Fruit fly (Drosophila melanogaster) whole organism, embryonic: Measurements from ENCODE around the gene RpS12.
A peak's percentile ranks its signal among the peaks of the same experiment; 100 is the strongest.

Source experiments
- Asciz ChIP-seq: fragments of 200-800 bp; sonication (Bioruptor generic); optimal IDR thresholded peaks from 2 replicates; lab custom pipeline; 2017; ENCODE audit warnings: missing biosample characterization, mild to moderate bottlenecking, missing genetic modification characterization, missing genetic modification reagents
- CG14441 ChIP-seq: fragments of 200-800 bp; sonication (Bioruptor generic); IDR thresholded peaks from 2 replicates; pipeline ENCODE4 v1.3.6; 2022; ENCODE audit warnings: missing biosample characterization, missing genetic modification characterization
- CG15073 ChIP-seq: fragments of 200-800 bp; sonication (Bioruptor generic); optimal IDR thresholded peaks from 2 replicates; lab custom pipeline; 2016; ENCODE audit warnings: missing biosample characterization, missing genetic modification characterization
- CG1647 ChIP-seq: fragments of 200-800 bp; sonication (Bioruptor generic); optimal IDR thresholded peaks from 3 replicates; lab custom pipeline; 2016; ENCODE audit warnings: missing biosample characterization, missing genetic modification characterization
- CG3726 ChIP-seq: fragments of 200-800 bp; sonication (Bioruptor generic); IDR thresholded peaks from 3 replicates; pipeline ENCODE4, ENCODE4 v1.3.6; 2022; ENCODE audit warnings: missing biosample characterization, missing genetic modification characterization
- CkIIα-i1 ChIP-seq: fragments of 200-800 bp; sonication (Bioruptor generic); IDR thresholded peaks from 2 replicates; pipeline ENCODE4 v1.3.6; 2022; ENCODE audit warnings: missing biosample characterization, missing genetic modification characterization
- Drgx ChIP-seq: fragments of 200-800 bp; sonication (Bioruptor generic); IDR thresholded peaks from 2 replicates; pipeline ENCODE4 v1.3.6; 2022; ENCODE audit warnings: missing biosample characterization, missing genetic modification characterization
- Ets65A ChIP-seq: fragments of 200-800 bp; sonication (Bioruptor generic); peaks from one replicate; lab custom pipeline; 2016; ENCODE audit warnings: missing biosample characterization, missing genetic modification characterization
- crc ChIP-seq: fragments of 200-800 bp; sonication (Bioruptor generic); optimal IDR thresholded peaks from 2 replicates; lab custom pipeline; 2016; ENCODE audit warnings: missing biosample characterization, missing genetic modification characterization

- TF ChIP-seq crc (GFP tag; lab: Kevin White, UChicago) (no peak), CkIIα-i1 (no peak), CG14441 (GFP tag; lab: Robert Waterston, UW) (peak; percentile 36), CG1647 (GFP tag; lab: Kevin White, UChicago) (no peak), Asciz (GFP tag; lab: Kevin White, UChicago) (no peak), Drgx (GFP tag; lab: Robert Waterston, UW) (no peak), CG3726 (no peak), CG15073 (GFP tag; lab: Kevin White, UChicago) (peak; percentile 2), Ets65A (peak; percentile 44)
These were observed 7.8 kb upstream of the RpS12 start, which contains the start of gene MICAL-like for dm6 chr3L:13015195-13015822.
